Worm (Caenorhabditis elegans): ENCODE data around the gene col-106.

col-106 gene

DNA sequence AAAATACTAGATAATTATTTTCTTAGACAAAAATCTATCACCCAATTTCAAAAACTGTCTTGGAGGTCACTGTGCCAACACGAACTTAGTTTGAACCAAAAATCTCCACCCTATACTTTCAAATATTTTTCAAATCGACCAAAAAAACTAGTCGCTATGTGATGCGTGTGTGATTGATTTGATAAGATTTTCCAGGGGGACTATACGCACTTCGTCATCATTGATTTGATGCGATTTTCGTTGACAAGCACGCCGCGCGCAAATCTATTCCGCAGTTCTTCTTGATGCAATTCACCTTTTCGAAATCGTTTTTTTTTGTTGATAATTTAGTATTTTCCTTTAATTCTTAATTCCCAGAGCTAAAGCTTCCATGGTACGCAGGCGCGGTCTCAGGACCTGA is 7.1 kb downstream of the col-106 start:
- peak; percentile 1 for TF ChIP-seq nhr-25 (tag; optimal IDR thresholded peaks at IDR 0.05)
- no peak for TF ChIP-seq unc-55 (GFP tag; optimal IDR thresholded peaks at IDR 0.05)
- no peak for TF ChIP-seq skn-1 (tag; optimal IDR thresholded peaks at IDR 0.05)
- TF ChIP-seq mdl-1 (tag; optimal IDR thresholded peaks at IDR 0.05), result no peak
- no peak for TF ChIP-seq peb-1 (tag; optimal IDR thresholded peaks at IDR 0.05)
- TF ChIP-seq sma-3 (GFP tag; optimal IDR thresholded peaks at IDR 0.05), result peak; percentile 17
- no peak for TF ChIP-seq nhr-11 (tag; optimal IDR thresholded peaks at IDR 0.05)
- peak; percentile 8 for TF ChIP-seq fos-1 (tag; optimal IDR thresholded peaks at IDR 0.05)
- no peak for TF ChIP-seq ztf-11 (tag; optimal IDR thresholded peaks at IDR 0.05)

DNA sequence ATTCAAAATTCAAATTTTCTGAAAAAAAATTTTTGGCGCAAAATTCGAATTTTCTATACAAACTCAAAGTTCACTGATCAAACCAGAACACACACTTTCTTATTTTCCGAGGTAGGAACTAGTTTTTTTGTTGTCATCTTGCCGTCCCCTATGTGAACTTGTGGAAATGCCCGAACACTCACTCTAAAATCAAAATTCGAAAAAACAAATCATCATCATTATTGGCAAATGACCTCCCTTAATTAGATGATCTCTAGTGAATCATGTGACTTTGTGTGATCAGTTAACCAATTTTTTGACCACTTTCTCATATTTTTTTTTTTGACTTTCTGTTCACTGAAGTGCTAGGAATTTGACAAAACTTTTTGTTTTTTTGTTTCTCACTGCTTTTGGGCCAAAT is 8.1 kb downstream of the col-106 start:
- TF ChIP-seq aly-2 (tag; optimal IDR thresholded peaks at IDR 0.05) (no peak), nhr-25 (tag; optimal IDR thresholded peaks at IDR 0.05) (peak; percentile 31), sma-3 (GFP tag; optimal IDR thresholded peaks at IDR 0.05) (peak; percentile 9)

DNA sequence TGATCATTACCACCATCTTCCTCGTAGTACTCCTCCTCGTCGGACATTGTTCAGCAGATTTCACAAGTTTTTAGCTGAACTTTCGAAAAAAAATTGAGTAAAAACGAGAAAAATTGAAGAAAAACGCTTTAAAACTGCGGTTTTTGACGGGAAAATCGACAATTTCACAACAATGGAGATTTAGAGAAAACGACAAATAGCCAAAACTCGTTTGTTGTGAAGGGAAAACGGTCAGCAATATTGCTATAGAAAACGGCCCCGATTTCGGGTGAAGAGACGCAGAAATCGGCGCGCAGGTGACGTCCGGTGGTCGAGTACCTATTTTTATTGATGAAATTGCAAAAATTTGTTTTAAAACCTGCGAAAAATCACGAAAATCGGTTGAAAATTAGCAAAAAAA is 14.7 kb downstream of the col-106 start, which contains the start of gene clp-7:
TSS of gene clp-7 (minus strand) at position 47 of the 400 bp plus-strand sequence.
- TF ChIP-seq R02D3.7 (tag; optimal IDR thresholded peaks at IDR 0.05), result no peak
- peak; percentile 24 for TF ChIP-seq nhr-25 (tag; optimal IDR thresholded peaks at IDR 0.05)

DNA sequence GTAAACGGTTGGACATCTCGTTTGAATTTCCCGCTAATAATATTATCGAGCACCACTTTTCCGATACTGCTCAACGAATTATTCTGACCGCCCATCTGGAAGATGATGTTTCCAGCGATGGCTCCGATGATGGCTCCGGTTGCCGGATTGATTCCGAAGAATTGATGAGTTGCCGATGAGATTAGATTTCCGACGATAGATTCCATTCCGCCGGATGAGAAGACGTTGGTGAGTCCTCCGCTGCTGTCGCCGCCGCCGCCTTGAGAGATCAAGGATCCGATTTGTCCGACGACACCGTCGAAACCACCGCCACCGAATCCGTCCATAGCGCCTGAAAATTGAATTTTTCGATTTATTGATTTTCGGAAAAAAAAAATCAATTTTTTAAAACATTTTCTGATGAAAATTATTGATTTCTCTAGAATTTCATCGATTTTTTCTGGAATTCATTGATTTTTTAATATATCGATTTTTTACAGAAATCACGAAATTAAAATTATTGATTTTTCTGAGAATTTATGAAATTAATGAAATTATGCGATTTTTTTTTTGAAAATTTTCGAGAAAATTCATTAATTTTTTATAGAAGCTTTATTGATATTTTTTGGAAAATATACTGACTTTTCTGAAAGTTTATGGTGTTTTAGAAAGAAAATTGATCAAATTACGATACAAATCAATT is 16.4 kb downstream of the col-106 start:
- TF ChIP-seq lin-13 (GFP tag; optimal IDR thresholded peaks at IDR 0.05) (no peak), lin-11 (tag; optimal IDR thresholded peaks at IDR 0.05) (no peak), unc-39 (tag; optimal IDR thresholded peaks at IDR 0.05) (no peak), nhr-23 (tag; optimal IDR thresholded peaks at IDR 0.05) (no peak), nhr-25 (tag; optimal IDR thresholded peaks at IDR 0.05) (no peak), dmd-4 (tag; optimal IDR thresholded peaks at IDR 0.05) (no peak), peb-1 (tag; optimal IDR thresholded peaks at IDR 0.05) (no peak), lin-39 (tag; optimal IDR thresholded peaks at IDR 0.05) (no peak), sma-9 (GFP tag; optimal IDR thresholded peaks at IDR 0.05) (no peak), sma-9 (tag; optimal IDR thresholded peaks at IDR 0.05) (no peak), blmp-1 (tag; optimal IDR thresholded peaks at IDR 0.05; ENCODE audit: insufficient read depth) (no peak), F13H6.1 (tag; optimal IDR thresholded peaks at IDR 0.05) (no peak), mbf-1 (tag; optimal IDR thresholded peaks at IDR 0.05) (no peak), ZK546.5 (tag; optimal IDR thresholded peaks at IDR 0.05) (no peak), ztf-11 (tag; optimal IDR thresholded peaks at IDR 0.05) (no peak), elt-3 (tag; optimal IDR thresholded peaks at IDR 0.05) (no peak)

DNA sequence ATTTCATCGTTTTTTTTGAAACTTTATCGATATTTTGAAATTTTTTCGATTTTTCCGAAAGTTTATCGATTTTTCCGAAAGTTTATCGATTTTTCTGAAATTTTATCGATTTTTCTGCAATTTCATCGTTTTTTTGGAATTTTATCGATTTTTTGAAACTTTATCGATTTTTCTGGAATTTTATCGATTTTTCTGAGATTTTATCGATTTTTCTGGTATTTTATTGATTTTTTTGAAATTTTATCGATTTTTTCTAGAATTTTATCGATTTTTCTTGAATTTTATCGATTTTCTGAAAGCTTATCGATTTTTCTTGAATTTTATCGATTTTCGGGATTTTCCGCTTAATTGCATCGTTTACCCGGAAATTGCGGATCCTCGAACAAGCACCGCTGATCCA is 17.1 kb downstream of the col-106 start:
- TF ChIP-seq F13H6.1 (tag; optimal IDR thresholded peaks at IDR 0.05) (no peak), R02D3.7 (tag; optimal IDR thresholded peaks at IDR 0.05) (no peak)

DNA sequence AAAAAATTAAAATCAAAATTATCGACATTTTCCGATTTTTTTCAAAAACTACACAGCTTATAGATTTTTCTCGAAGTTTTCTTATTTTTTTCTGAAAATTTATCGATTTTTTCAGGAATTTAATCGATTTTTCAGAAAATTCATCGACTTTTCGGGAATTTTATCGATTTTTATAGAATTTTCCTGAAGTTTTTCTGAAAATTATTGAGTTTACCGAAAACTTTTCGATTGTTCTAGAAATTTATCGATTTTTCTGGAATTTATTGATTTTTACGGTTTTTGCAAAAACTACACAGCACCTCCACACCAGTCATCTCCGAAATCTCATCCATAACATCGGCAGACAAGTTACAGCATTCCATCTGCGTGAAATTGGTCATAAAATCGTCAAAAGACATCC is 23.0 kb downstream of the col-106 start:
- TF ChIP-seq skn-1 (tag; optimal IDR thresholded peaks at IDR 0.05), result no peak
- TF ChIP-seq elt-1 (tag; optimal IDR thresholded peaks at IDR 0.05), result no peak
- TF ChIP-seq ceh-16 (tag; optimal IDR thresholded peaks at IDR 0.05), result no peak
- no peak for TF ChIP-seq nhr-10 (tag; optimal IDR thresholded peaks at IDR 0.05)

DNA sequence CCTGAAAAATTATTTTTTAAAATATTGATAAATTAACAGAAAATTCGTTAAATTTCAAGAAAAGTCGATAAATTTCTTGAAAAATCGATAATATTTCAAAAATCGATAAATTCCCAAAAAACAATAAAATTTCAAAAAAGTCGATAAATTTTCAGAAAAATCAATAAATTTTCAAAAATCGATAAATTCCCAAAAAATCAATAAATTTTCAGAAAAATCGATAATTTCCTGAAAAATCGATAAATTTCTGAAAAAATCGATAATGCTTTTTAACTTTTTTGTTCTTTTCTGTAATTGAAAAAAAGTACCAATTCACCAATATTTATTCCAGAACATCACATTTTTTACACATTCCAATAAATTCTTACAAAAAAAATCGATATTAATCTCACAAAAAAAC is 25.4 kb downstream of the col-106 start:
- no peak for TF ChIP-seq nhr-237 (tag; optimal IDR thresholded peaks at IDR 0.05)
- TF ChIP-seq crh-2 (tag; optimal IDR thresholded peaks at IDR 0.05), result no peak
- TF ChIP-seq elt-3 (tag; optimal IDR thresholded peaks at IDR 0.05), result no peak
- no peak for TF ChIP-seq nhr-6 (tag; optimal IDR thresholded peaks at IDR 0.05)
- no peak for TF ChIP-seq unc-62 (GFP tag; optimal IDR thresholded peaks at IDR 0.05)
- no peak for TF ChIP-seq lsy-2 (tag; optimal IDR thresholded peaks at IDR 0.05)
- no peak for TF ChIP-seq sma-3 (GFP tag; optimal IDR thresholded peaks at IDR 0.05)
- no peak for TF ChIP-seq nhr-10 (tag; optimal IDR thresholded peaks at IDR 0.05)
- no peak for TF ChIP-seq elt-1 (tag; optimal IDR thresholded peaks at IDR 0.05)
- no peak for TF ChIP-seq zag-1 (tag; optimal IDR thresholded peaks at IDR 0.05)
- no peak for TF ChIP-seq ceh-16 (tag; optimal IDR thresholded peaks at IDR 0.05)
- TF ChIP-seq nhr-129 (tag; optimal IDR thresholded peaks at IDR 0.05), result no peak
- no peak for TF ChIP-seq aly-2 (tag; optimal IDR thresholded peaks at IDR 0.05)
- no peak for TF ChIP-seq egl-27 (tag; optimal IDR thresholded peaks at IDR 0.05)
